Worm (Caenorhabditis elegans) whole organism, young adult: ENCODE data around the gene gst-6.

Experiments used
- B0336.3 ChIP-seq: fragments of 200-800 bp; sonication (Bioruptor generic); IDR thresholded peaks from 2 replicates; pipeline ENCODE4 v1.3.6; 2022; ENCODE audit warnings: missing genetic modification characterization, missing compliant biosample characterization
- D2030.7 ChIP-seq: fragments of 200-800 bp; sonication (Bioruptor generic); IDR thresholded peaks from 2 replicates; pipeline ENCODE4 v1.3.6; 2022; ENCODE audit warnings: missing genetic modification reagents, missing genetic modification characterization, missing compliant biosample characterization
- F22D6.2 ChIP-seq: sonication (generic microtip); optimal IDR thresholded peaks from 2 replicates; lab custom pipeline; 2016; ENCODE audit warnings: mild to moderate bottlenecking, missing genetic modification characterization, missing compliant biosample characterization
- F37B4.10 ChIP-seq: fragments of 200-800 bp; sonication (Bioruptor generic); IDR thresholded peaks from 2 replicates; pipeline ENCODE4 v1.3.6; 2022; ENCODE audit warnings: missing genetic modification characterization, missing compliant biosample characterization
- F39B2.1 ChIP-seq: fragments of 200-800 bp; sonication (Bioruptor generic); IDR thresholded peaks from 2 replicates; pipeline ENCODE4 v1.3.6; 2022; ENCODE audit warnings: missing genetic modification reagents, missing genetic modification characterization, missing compliant biosample characterization
- F49E8.2 ChIP-seq: sonication (generic microtip); optimal IDR thresholded peaks from 3 replicates; lab custom pipeline; 2017; ENCODE audit warnings: missing genetic modification characterization, mild to moderate bottlenecking, missing compliant biosample characterization, antibody characterized with exemption, moderate library complexity; ENCODE audit not compliant: insufficient read depth
- F52B5.7 ChIP-seq: sonication (generic microtip); optimal IDR thresholded peaks from 2 replicates; lab custom pipeline; 2016; ENCODE audit warnings: mild to moderate bottlenecking, missing genetic modification characterization, missing compliant biosample characterization
- F57A8.1 ChIP-seq: fragments of 200-800 bp; sonication (Bioruptor generic); optimal IDR thresholded peaks from 2 replicates; lab custom pipeline; 2018; ENCODE audit warnings: mild to moderate bottlenecking, missing genetic modification characterization, moderate library complexity, missing compliant biosample characterization
- T07F8.4 ChIP-seq: sonication (generic microtip); optimal IDR thresholded peaks from 2 replicates; lab custom pipeline; 2016; ENCODE audit warnings: mild to moderate bottlenecking, missing genetic modification characterization, moderate library complexity, missing compliant biosample characterization
- Y53G8AR.9 ChIP-seq: fragments of 200-800 bp; sonication (Bioruptor generic); conservative IDR thresholded peaks from 2 replicates; pipeline ENCODE4 v1.3.6; 2022; ENCODE audit warnings: missing genetic modification reagents, missing genetic modification characterization, missing compliant biosample characterization
- Y95B8A.8 ChIP-seq: fragments of 200-800 bp; sonication (Bioruptor generic); IDR thresholded peaks from 2 replicates; pipeline ENCODE4 v1.3.6; 2022; ENCODE audit warnings: missing genetic modification reagents, missing genetic modification characterization, missing compliant biosample characterization
- aptf-2 ChIP-seq: fragments of 200-800 bp; sonication (Bioruptor generic); conservative IDR thresholded peaks from 2 replicates; pipeline ENCODE4 v1.3.6; 2022; ENCODE audit warnings: missing genetic modification reagents, missing genetic modification characterization, missing compliant biosample characterization
- aptf-3 ChIP-seq: fragments of 200-800 bp; sonication (Bioruptor generic); IDR thresholded peaks from 2 replicates; pipeline ENCODE4 v1.3.6; 2022; ENCODE audit warnings: missing genetic modification characterization, missing compliant biosample characterization
- atf-7 ChIP-seq: sonication (generic microtip); optimal IDR thresholded peaks from 2 replicates; lab custom pipeline; 2017; ENCODE audit warnings: mild to moderate bottlenecking, missing genetic modification characterization, missing compliant biosample characterization
- cebp-1 ChIP-seq, 2 experiments: fragments of 200-800 bp in 1 of 2; sonication (Bioruptor generic) in 1 of 2; sonication (generic microtip) in 1 of 2; IDR thresholded peaks in 1 of 2; optimal IDR thresholded peaks in 1 of 2; 2 replicates each; pipeline versions ENCODE4 v1.3.6 to Lab custom; 2017 to 2022; ENCODE audit warnings: missing compliant biosample characterization in 2 of 2, missing genetic modification characterization in 2 of 2, mild to moderate bottlenecking in 1 of 2, missing genetic modification reagents in 1 of 2, moderate library complexity in 1 of 2
- ceh-58 ChIP-seq: fragments of 200-800 bp; sonication (Bioruptor generic); IDR thresholded peaks from 2 replicates; pipeline ENCODE4 v1.3.6; 2022; ENCODE audit warnings: missing genetic modification characterization, missing compliant biosample characterization
- chd-7 ChIP-seq: sonication (generic microtip); optimal IDR thresholded peaks from 2 replicates; lab custom pipeline; 2016; ENCODE audit warnings: mild to moderate bottlenecking, missing genetic modification characterization, moderate library complexity, missing compliant biosample characterization
- die-1 ChIP-seq: sonication (generic microtip); optimal IDR thresholded peaks from 2 replicates; lab custom pipeline; 2016; ENCODE audit warnings: missing genotype, mild to moderate bottlenecking, missing genetic modification characterization, missing compliant biosample characterization
- dox-1 ChIP-seq: fragments of 200-800 bp; sonication (Bioruptor generic); IDR thresholded peaks from 2 replicates; pipeline ENCODE4 v1.3.6; 2022; ENCODE audit warnings: missing genetic modification reagents, missing genetic modification characterization, missing compliant biosample characterization
- dpl-1 ChIP-seq: fragments of 150-350 bp; optimal IDR thresholded peaks from 2 replicates; lab custom pipeline; 2014; ENCODE audit warnings: missing biosample characterization, missing genetic modification reagents, missing genetic modification characterization
- egrh-3 ChIP-seq: fragments of 200-800 bp; sonication (Bioruptor generic); IDR thresholded peaks from 2 replicates; pipeline ENCODE4 v1.3.6; 2022; ENCODE audit warnings: missing genetic modification reagents, missing genetic modification characterization, missing compliant biosample characterization
- ekl-4 ChIP-seq: fragments of 200-800 bp; sonication (Bioruptor generic); IDR thresholded peaks from 2 replicates; pipeline ENCODE4 v1.3.6; 2022; ENCODE audit warnings: missing genetic modification reagents, missing genetic modification characterization, missing compliant biosample characterization
- hlh-12 ChIP-seq: sonication (generic microtip); optimal IDR thresholded peaks from 2 replicates; lab custom pipeline; 2016; ENCODE audit warnings: missing genetic modification characterization, missing compliant biosample characterization
- hmg-1.2 ChIP-seq: fragments of 200-800 bp; sonication (Bioruptor generic); IDR thresholded peaks from 2 replicates; pipeline ENCODE4 v1.3.6; 2022; ENCODE audit warnings: missing genetic modification reagents, missing genetic modification characterization, missing compliant biosample characterization
- hsf-1 ChIP-seq: fragments of 200-800 bp; sonication (Bioruptor generic); IDR thresholded peaks from 2 replicates; pipeline ENCODE4 v1.3.6; 2022; ENCODE audit warnings: missing genetic modification reagents, missing genetic modification characterization, missing compliant biosample characterization
- lin-35 ChIP-seq, 3 experiments: fragments of 150-350 bp in 2 of 3; sonication (generic microtip) in 1 of 3; optimal IDR thresholded peaks; 2 replicates each; lab custom pipeline; 2014 to 2018; ENCODE audit warnings: missing biosample characterization in 3 of 3, missing genetic modification characterization in 3 of 3, missing genetic modification reagents in 3 of 3
- lin-40 ChIP-seq: sonication (generic microtip); optimal IDR thresholded peaks from 2 replicates; lab custom pipeline; 2016; ENCODE audit warnings: missing genetic modification characterization, mild to moderate bottlenecking, missing compliant biosample characterization, missing genotype, missing genetic modification reagents
- lir-1 ChIP-seq: fragments of 200-800 bp; sonication (Bioruptor generic); conservative IDR thresholded peaks from 2 replicates; pipeline ENCODE4 v1.3.6; 2022; ENCODE audit warnings: missing genetic modification reagents, missing genetic modification characterization, missing compliant biosample characterization
- madf-10 ChIP-seq: sonication (generic microtip); optimal IDR thresholded peaks from 2 replicates; lab custom pipeline; 2016; ENCODE audit warnings: mild to moderate bottlenecking, missing genetic modification characterization, missing compliant biosample characterization
- mes-4 ChIP-seq: sonication (generic microtip); optimal IDR thresholded peaks from 2 replicates; lab custom pipeline; 2016; ENCODE audit warnings: missing genotype, missing genetic modification characterization, missing compliant biosample characterization
- mxl-1 ChIP-seq: sonication (generic microtip); optimal IDR thresholded peaks from 2 replicates; lab custom pipeline; 2016; ENCODE audit warnings: missing genetic modification characterization, missing compliant biosample characterization
- nfyb-1 ChIP-seq: fragments of 200-800 bp; sonication (Bioruptor generic); IDR thresholded peaks from 2 replicates; pipeline ENCODE4 v1.3.6; 2022; ENCODE audit warnings: missing genetic modification reagents, missing genetic modification characterization, missing compliant biosample characterization
- nhr-179 ChIP-seq: sonication (generic microtip); optimal IDR thresholded peaks from 2 replicates; lab custom pipeline; 2016; ENCODE audit warnings: mild to moderate bottlenecking, missing genetic modification characterization, missing compliant biosample characterization
- nhr-80 ChIP-seq: sonication (generic microtip); optimal IDR thresholded peaks from 2 replicates; lab custom pipeline; 2016; ENCODE audit warnings: missing genetic modification characterization, missing compliant biosample characterization
- pbrm-1 ChIP-seq: fragments of 200-800 bp; sonication (Bioruptor generic); IDR thresholded peaks from 2 replicates; pipeline ENCODE4 v1.3.6; 2022; ENCODE audit warnings: missing genetic modification reagents, missing genetic modification characterization, missing compliant biosample characterization
- pha-4 ChIP-seq: fragments of 150-350 bp; sonication (generic microtip); optimal IDR thresholded peaks from 2 replicates; lab custom pipeline; 2014; ENCODE audit warnings: missing biosample characterization, missing genetic modification reagents, missing genetic modification characterization
- repo-1 ChIP-seq: sonication (generic microtip); optimal IDR thresholded peaks from 2 replicates; lab custom pipeline; 2017; ENCODE audit warnings: mild to moderate bottlenecking, missing genetic modification characterization, missing compliant biosample characterization
- rpc-1 ChIP-seq, 2 experiments: fragments of 150-350 bp in 1 of 2; sonication (generic microtip) in 1 of 2; optimal IDR thresholded peaks; 2 replicates each; lab custom pipeline; 2014 to 2018; ENCODE audit warnings: missing biosample characterization in 1 of 2, missing genetic modification characterization in 1 of 2, missing genetic modification reagents in 1 of 2, missing genotype in 1 of 2
- sea-2 ChIP-seq: fragments of 200-800 bp; sonication (Bioruptor generic); IDR thresholded peaks from 2 replicates; pipeline ENCODE4 v1.3.6; 2022; ENCODE audit warnings: missing genetic modification characterization, missing compliant biosample characterization
- snpc-4 ChIP-seq, 5 experiments: fragments of 150-350 bp in 1 of 5; sonication (generic microtip) in 4 of 5; optimal IDR thresholded peaks; 2 replicates each; lab custom pipeline; 2014 to 2018; ENCODE audit warnings: missing genetic modification characterization in 5 of 5, missing biosample characterization in 3 of 5, antibody characterized with exemption in 2 of 5, mild to moderate bottlenecking in 2 of 5, missing compliant biosample characterization in 2 of 5, missing genotype in 2 of 5, moderate library complexity in 2 of 5, missing genetic modification reagents in 1 of 5
- somi-1 ChIP-seq: fragments of 200-800 bp; sonication (Bioruptor generic); optimal IDR thresholded peaks from 2 replicates; lab custom pipeline; 2018; ENCODE audit warnings: mild to moderate bottlenecking, missing genetic modification characterization, missing compliant biosample characterization
- tbp1 ChIP-seq: fragments of 200-800 bp; sonication (Bioruptor generic); optimal IDR thresholded peaks from 2 replicates; lab custom pipeline; 2018; ENCODE audit warnings: mild to moderate bottlenecking, missing genetic modification characterization, missing compliant biosample characterization
- tbx-9 ChIP-seq: sonication (generic microtip); optimal IDR thresholded peaks from 2 replicates; lab custom pipeline; 2016; ENCODE audit warnings: borderline replicate concordance, missing genetic modification characterization, inconsistent platforms, missing compliant biosample characterization
- tlf-1 ChIP-seq: fragments of 200-800 bp; sonication (Bioruptor generic); optimal IDR thresholded peaks from 2 replicates; lab custom pipeline; 2018; ENCODE audit warnings: mild to moderate bottlenecking, missing genetic modification characterization, missing compliant biosample characterization
- zim-3 ChIP-seq: sonication (generic microtip); optimal IDR thresholded peaks from 2 replicates; lab custom pipeline; 2017; ENCODE audit warnings: mild to moderate bottlenecking, missing genetic modification characterization, moderate library complexity, missing compliant biosample characterization

The gst-6 gene

DNA sequence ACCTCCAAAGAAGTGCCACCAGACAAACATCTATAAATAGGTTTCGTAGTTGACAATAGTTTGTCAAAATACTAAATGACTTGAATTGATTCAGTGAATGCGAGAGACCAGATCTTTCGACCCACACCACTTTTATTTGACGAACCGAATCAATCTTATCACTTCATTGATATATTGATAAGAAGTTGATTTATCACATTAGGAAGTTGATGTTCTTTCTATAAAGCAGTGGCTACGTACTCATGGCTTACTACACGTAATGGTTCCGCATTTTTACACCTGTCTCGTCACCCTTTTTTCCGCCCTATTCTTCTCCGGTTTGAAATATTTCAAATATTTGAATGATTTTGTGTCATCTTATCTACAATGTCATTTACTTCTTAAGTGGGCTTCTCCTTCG, 40.9 kb downstream of the gst-6 start:
- TF ChIP-seq ceh-58 (GFP tag; lab: Robert Waterston, UW) (no peak), hmg-1.2 (no peak), hsf-1 (GFP tag; lab: Robert Waterston, UW) (no peak), Y53G8AR.9 (GFP tag; lab: Robert Waterston, UW) (0 out of 2 replicates have a peak, but pooled peaks have one; percentile 12), repo-1 (tag; lab: Kevin White, UChicago) (no peak), dpl-1 (GFP tag; lab: Kevin White, UChicago) (no peak), chd-7 (tag; lab: Kevin White, UChicago) (no peak), dox-1 (GFP tag; lab: Robert Waterston, UW) (no peak), zim-3 (tag; lab: Kevin White, UChicago) (no peak), aptf-2 (no peak), F52B5.7 (tag; lab: Kevin White, UChicago) (no peak), atf-7 (tag; lab: Kevin White, UChicago) (no peak), F37B4.10 (GFP tag; lab: Robert Waterston, UW) (no peak), nhr-80 (peak; percentile 12), F57A8.1 (no peak), tbp1 (GFP tag; lab: Kevin White, UChicago) (no peak), D2030.7 (GFP tag; lab: Robert Waterston, UW) (no peak)

DNA sequence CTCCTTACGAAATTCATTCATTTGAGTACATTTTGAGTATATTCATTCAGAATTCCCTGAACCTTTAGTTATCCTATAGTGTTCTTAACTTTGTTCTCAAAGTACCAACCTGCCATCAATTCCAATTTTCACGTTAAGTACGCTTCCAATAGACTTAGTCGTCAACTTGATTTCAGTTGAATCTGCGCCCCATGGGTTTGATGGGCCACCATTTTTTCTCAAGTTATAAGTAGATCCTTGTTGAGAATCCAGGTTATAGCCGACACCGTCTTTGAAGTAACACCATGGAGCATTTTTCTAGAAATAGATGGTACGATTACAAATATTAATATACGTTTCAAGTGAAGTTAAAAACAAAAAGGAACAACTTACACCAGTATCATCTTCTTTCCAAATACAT, 45.0 kb downstream of the gst-6 start:
- no peak for TF ChIP-seq pbrm-1 (GFP tag; lab: Robert Waterston, UW)
- TF ChIP-seq ekl-4 (GFP tag; lab: Robert Waterston, UW), result no peak
- TF ChIP-seq madf-10 (tag; lab: Kevin White, UChicago), result no peak
- no peak for TF ChIP-seq aptf-3 (GFP tag; lab: Robert Waterston, UW)
- TF ChIP-seq nfyb-1 (GFP tag; lab: Robert Waterston, UW), result no peak
- TF ChIP-seq hlh-12, result no peak
- TF ChIP-seq T07F8.4 (tag; lab: Kevin White, UChicago), result no peak
- no peak for TF ChIP-seq die-1 (tag; lab: Kevin White, UChicago)
- no peak for TF ChIP-seq zim-3 (tag; lab: Kevin White, UChicago)
- no peak for TF ChIP-seq egrh-3 (GFP tag; lab: Robert Waterston, UW)
- TF ChIP-seq tlf-1 (GFP tag; lab: Kevin White, UChicago), result no peak
- TF ChIP-seq mes-4, result no peak
- no peak for TF ChIP-seq F39B2.1 (GFP tag; lab: Robert Waterston, UW)
- TF ChIP-seq rpc-1 (optimal IDR thresholded peaks at IDR 0.05; lab: Kevin White, UChicago), result no peak
- no peak for TF ChIP-seq rpc-1 (tag; optimal IDR thresholded peaks at IDR 0.05; lab: Kevin White, UChicago)
- TF ChIP-seq hmg-1.2, result no peak

DNA sequence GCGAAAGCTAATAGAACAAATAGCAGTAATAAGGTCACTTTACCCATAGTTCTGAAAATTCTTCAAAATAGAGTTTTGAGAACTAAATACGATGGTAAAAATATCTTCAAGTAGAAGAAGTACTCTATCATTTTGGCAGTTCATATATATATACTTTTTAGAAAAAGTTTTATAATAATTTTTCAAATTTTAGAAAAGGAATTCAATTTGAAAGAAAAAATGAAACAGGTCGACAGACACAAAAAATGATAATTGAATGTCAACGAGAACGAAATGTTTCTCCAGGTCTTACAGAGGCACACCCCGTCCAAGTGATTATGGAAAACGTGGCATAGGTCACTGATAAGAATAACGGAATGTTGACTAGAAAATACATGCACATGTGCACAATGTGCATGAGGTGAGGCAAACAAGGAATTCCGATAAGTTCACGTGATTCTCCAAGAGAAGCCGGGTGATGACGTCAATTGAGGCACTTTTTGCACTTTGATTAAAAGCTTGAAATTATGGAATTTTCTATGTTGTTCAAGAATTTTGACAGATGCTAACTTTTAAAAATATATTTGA, 45.6 kb downstream of the gst-6 start, which contains the start of gene aagr-2:
aagr-2 (minus strand) TSS at position 51 of the 567 bp plus-strand sequence.
- TF ChIP-seq F22D6.2 (tag; lab: Kevin White, UChicago) (peak; percentile 11), cebp-1 (GFP tag; IDR thresholded peaks at IDR 0.05; lab: Robert Waterston, UW) (no peak), cebp-1 (tag; optimal IDR thresholded peaks at IDR 0.05; lab: Kevin White, UChicago) (peak; percentile 60), snpc-4 (GFP tag; optimal IDR thresholded peaks at IDR 0.05; lab: Kevin White, UChicago) (no peak), snpc-4 (tag; optimal IDR thresholded peaks at IDR 0.05; lab: Kevin White, UChicago) (peak in 1 of 4 experiments; percentile 10), pha-4 (peak; percentile 86), tbx-9 (tag; lab: Kevin White, UChicago) (no peak), Y95B8A.8 (GFP tag; lab: Robert Waterston, UW) (0 out of 2 replicates have a peak, but pooled peaks have one; percentile 8), lir-1 (GFP tag; lab: Robert Waterston, UW) (no peak), nhr-179 (no peak), T07F8.4 (tag; lab: Kevin White, UChicago) (no peak), zim-3 (tag; lab: Kevin White, UChicago) (no peak), mxl-1 (tag; lab: Kevin White, UChicago) (no peak), sea-2 (GFP tag; lab: Robert Waterston, UW) (no peak), atf-7 (tag; lab: Kevin White, UChicago) (peak; percentile 92), B0336.3 (GFP tag; lab: Robert Waterston, UW) (peak; percentile 25; the same call in 1 of the 2 replicates), nfyb-1 (GFP tag; lab: Robert Waterston, UW) (peak; percentile 22; the same call in 1 of the 2 replicates), lin-35 (GFP tag; optimal IDR thresholded peaks at IDR 0.05; lab: Kevin White, UChicago) (no peak), F49E8.2 (no peak), lin-40 (tag; lab: Kevin White, UChicago) (no peak), somi-1 (GFP tag; lab: Kevin White, UChicago) (no peak)
